Fruit fly (Drosophila melanogaster): ENCODE data around the gene CG43117.

DNA sequence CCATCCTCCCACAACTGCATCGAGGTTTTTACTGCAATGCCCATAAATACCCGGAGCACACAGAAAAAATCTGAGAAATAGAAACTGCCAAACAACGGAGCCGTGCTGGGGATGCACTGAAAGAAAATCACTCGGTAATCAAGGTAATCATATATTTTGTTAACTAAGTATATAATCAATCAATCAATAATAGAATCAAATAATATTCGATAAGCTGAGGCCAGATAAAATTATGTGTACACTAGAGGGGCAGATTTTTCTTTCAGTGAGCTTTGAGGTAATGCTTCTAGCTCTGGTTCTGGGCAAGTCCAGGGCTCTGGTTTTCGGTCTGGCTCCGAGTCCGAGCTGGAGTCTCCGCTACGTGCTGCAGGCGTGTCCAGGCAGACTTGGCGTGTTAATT lies 23.4 kb downstream of the CG43117 start:
- TF ChIP-seq CG8301 (tag; optimal IDR thresholded peaks at IDR 0.05) = peak; percentile 66
- TF ChIP-seq CG13204 (GFP tag; optimal IDR thresholded peaks at IDR 0.05) = no peak
- no peak for TF ChIP-seq CG9948 (tag; optimal IDR thresholded peaks at IDR 0.05)
- TF ChIP-seq gl (tag; optimal IDR thresholded peaks at IDR 0.05) = no peak
- TF ChIP-seq rn (GFP tag; IDR thresholded peaks at IDR 0.05) = no peak
- no peak for TF ChIP-seq D1 (tag; optimal IDR thresholded peaks at IDR 0.05)
- TF ChIP-seq CG4496 (GFP tag; IDR thresholded peaks at IDR 0.05) = peak; percentile 70; the same call in 2 of the 3 replicates
- no peak for TF ChIP-seq EcR (GFP tag; optimal IDR thresholded peaks at IDR 0.05)
- TF ChIP-seq CG15710 (tag; optimal IDR thresholded peaks at IDR 0.05) = no peak
- no peak; the same call in 1 of the 3 replicates for TF ChIP-seq fd96Ca (GFP tag; IDR thresholded peaks at IDR 0.05)
- TF ChIP-seq CG12605 (GFP tag; IDR thresholded peaks at IDR 0.05) = peak; percentile 43; the same call in 1 of the 2 replicates
